Fruit fly (Drosophila melanogaster) whole organism, embryonic: ENCODE data around the gene mAcon1.

ENCODE experiments used
- Adf1 ChIP-seq: fragments of 200-800 bp; sonication (Bioruptor generic); IDR thresholded peaks from 2 replicates; pipeline ENCODE4 v1.3.6; 2022; ENCODE audit warnings: missing biosample characterization, missing genetic modification characterization
- Asciz ChIP-seq: fragments of 200-800 bp; sonication (Bioruptor generic); optimal IDR thresholded peaks from 2 replicates; lab custom pipeline; 2017; ENCODE audit warnings: missing biosample characterization, mild to moderate bottlenecking, missing genetic modification characterization, missing genetic modification reagents
- BEAF-32 ChIP-seq: fragments of 200-800 bp; sonication (Bioruptor generic); optimal IDR thresholded peaks from 3 replicates; lab custom pipeline; 2017; ENCODE audit warnings: missing biosample characterization, missing genetic modification characterization, mild to moderate bottlenecking, moderate library complexity, missing genetic modification reagents
- CG10274 ChIP-seq: fragments of 200-800 bp; sonication (Bioruptor generic); optimal IDR thresholded peaks from 3 replicates; lab custom pipeline; 2017; ENCODE audit warnings: missing biosample characterization, mild to moderate bottlenecking, missing genetic modification characterization
- CG11093 ChIP-seq: fragments of 200-800 bp; sonication (Bioruptor generic); IDR thresholded peaks from 3 replicates; pipeline ENCODE4 v1.3.6; 2022; ENCODE audit warnings: missing biosample characterization, missing genetic modification characterization
- CG13296 ChIP-seq: fragments of 200-800 bp; sonication (Bioruptor generic); optimal IDR thresholded peaks from 3 replicates; lab custom pipeline; 2018; ENCODE audit warnings: missing biosample characterization, mild to moderate bottlenecking, missing genetic modification characterization
- CG14441 ChIP-seq: fragments of 200-800 bp; sonication (Bioruptor generic); IDR thresholded peaks from 2 replicates; pipeline ENCODE4 v1.3.6; 2022; ENCODE audit warnings: missing biosample characterization, missing genetic modification characterization
- CG14667 ChIP-seq: fragments of 200-800 bp; sonication (Bioruptor generic); IDR thresholded peaks from 2 replicates; pipeline ENCODE4 v1.3.6; 2022; ENCODE audit warnings: missing biosample characterization, missing genetic modification characterization
- CG14965 ChIP-seq: fragments of 200-800 bp; sonication (Bioruptor generic); optimal IDR thresholded peaks from 2 replicates; lab custom pipeline; 2016; ENCODE audit warnings: missing biosample characterization, missing genetic modification characterization, borderline replicate concordance
- CG18764 ChIP-seq: fragments of 200-800 bp; sonication (Bioruptor generic); optimal IDR thresholded peaks from 3 replicates; lab custom pipeline; 2016; ENCODE audit warnings: missing biosample characterization, missing genetic modification characterization
- CG2120 ChIP-seq: fragments of 200-800 bp; sonication (Bioruptor generic); optimal IDR thresholded peaks from 3 replicates; lab custom pipeline; 2016; ENCODE audit warnings: missing biosample characterization, missing genetic modification characterization
- CG30020 ChIP-seq: fragments of 200-800 bp; optimal IDR thresholded peaks from 2 replicates; lab custom pipeline; 2019; ENCODE audit warnings: missing biosample characterization, mild to moderate bottlenecking, missing genetic modification characterization, moderate library complexity
- CG31224 ChIP-seq: fragments of 200-800 bp; sonication (Bioruptor generic); IDR thresholded peaks from 2 replicates; pipeline ENCODE4 v1.3.6; 2022; ENCODE audit warnings: missing biosample characterization, missing genetic modification characterization
- CG32772 ChIP-seq: fragments of 200-800 bp; sonication (Bioruptor generic); IDR thresholded peaks from 2 replicates; pipeline ENCODE4 v1.3.6; 2022; ENCODE audit warnings: missing biosample characterization, missing genetic modification characterization
- CG4854 ChIP-seq: fragments of 200-800 bp; sonication (Bioruptor generic); optimal IDR thresholded peaks from 2 replicates; lab custom pipeline; 2016; ENCODE audit warnings: missing biosample characterization, missing genetic modification characterization, inconsistent platforms
- CG5953 ChIP-seq: fragments of 200-800 bp; sonication (Bioruptor generic); IDR thresholded peaks from 2 replicates; pipeline ENCODE4 v1.3.6; 2022; ENCODE audit warnings: missing biosample characterization, missing genetic modification characterization
- CG6272 ChIP-seq: fragments of 200-800 bp; sonication (Bioruptor generic); IDR thresholded peaks from 2 replicates; pipeline ENCODE4 v1.3.6; 2022; ENCODE audit warnings: missing biosample characterization, missing genetic modification characterization
- CG6765 ChIP-seq: fragments of 200-800 bp; sonication (Bioruptor generic); optimal IDR thresholded peaks from 3 replicates; lab custom pipeline; 2017; ENCODE audit warnings: missing biosample characterization, mild to moderate bottlenecking, missing genetic modification characterization
- CG7271 ChIP-seq: fragments of 200-800 bp; sonication (Bioruptor generic); optimal IDR thresholded peaks from 2 replicates; lab custom pipeline; 2018; ENCODE audit warnings: missing biosample characterization, mild to moderate bottlenecking, missing genetic modification characterization, moderate library complexity
- CG9817 ChIP-seq: fragments of 200-800 bp; sonication (Bioruptor generic); optimal IDR thresholded peaks from 2 replicates; lab custom pipeline; 2018; ENCODE audit warnings: missing biosample characterization, mild to moderate bottlenecking, missing genetic modification characterization, moderate library complexity
- CHES-1-like ChIP-seq: fragments of 200-800 bp; sonication (Bioruptor generic); optimal IDR thresholded peaks from 2 replicates; lab custom pipeline; 2016; ENCODE audit warnings: missing biosample characterization, missing genetic modification characterization
- D ChIP-seq, 2 experiments: fragments of 200-800 bp in 1 of 2; fragments of >200 bp in 1 of 2; sonication (Bioruptor generic) in 1 of 2; optimal IDR thresholded peaks; 2 replicates in 1 of 2; 3 replicates in 1 of 2; lab custom pipeline; 2017; ENCODE audit warnings: mild to moderate bottlenecking in 1 of 2, missing biosample characterization in 1 of 2, missing genetic modification characterization in 1 of 2, missing genetic modification reagents in 1 of 2
- D19B ChIP-seq: fragments of 200-800 bp; sonication (Bioruptor generic); optimal IDR thresholded peaks from 2 replicates; lab custom pipeline; 2017; ENCODE audit warnings: missing biosample characterization, mild to moderate bottlenecking, missing genetic modification characterization
- Dfd ChIP-seq, 2 experiments: fragments of >200 bp; optimal IDR thresholded peaks; 2 replicates each; lab custom pipeline; 2017; ENCODE audit warnings: missing biosample characterization in 2 of 2, missing genetic modification characterization in 2 of 2
- Ets97D ChIP-seq: fragments of 200-800 bp; sonication (Bioruptor generic); optimal IDR thresholded peaks from 3 replicates; lab custom pipeline; 2016; ENCODE audit warnings: missing biosample characterization, missing genetic modification characterization
- Hey ChIP-seq: fragments of 200-800 bp; sonication (Bioruptor generic); optimal IDR thresholded peaks from 3 replicates; lab custom pipeline; 2018; ENCODE audit warnings: missing biosample characterization, mild to moderate bottlenecking, missing genetic modification characterization
- Kr ChIP-seq: fragments of 200-800 bp; sonication (Bioruptor generic); optimal IDR thresholded peaks from 2 replicates; lab custom pipeline; 2017; ENCODE audit warnings: missing biosample characterization, mild to moderate bottlenecking, missing genetic modification characterization
- Mes4 ChIP-seq: fragments of 200-800 bp; sonication (Bioruptor generic); optimal IDR thresholded peaks from 2 replicates; lab custom pipeline; 2016; ENCODE audit warnings: missing biosample characterization, missing genetic modification characterization
- Nf-YB ChIP-seq: fragments of 200-800 bp; sonication (Bioruptor generic); optimal IDR thresholded peaks from 3 replicates; lab custom pipeline; 2019; ENCODE audit warnings: missing biosample characterization, mild to moderate bottlenecking, missing genetic modification characterization, moderate library complexity
- Oaz ChIP-seq: fragments of 200-800 bp; sonication (Bioruptor generic); IDR thresholded peaks from 2 replicates; pipeline ENCODE4 v1.3.6; 2022; ENCODE audit warnings: missing biosample characterization, missing genetic modification characterization
- TFAM ChIP-seq: fragments of 200-800 bp; sonication (Bioruptor generic); optimal IDR thresholded peaks from 2 replicates; lab custom pipeline; 2017; ENCODE audit warnings: missing biosample characterization, missing genetic modification characterization, inconsistent platforms
- bowl ChIP-seq: fragments of 200-800 bp; sonication (Bioruptor generic); IDR thresholded peaks from 2 replicates; pipeline ENCODE4 v1.3.6; 2022; ENCODE audit warnings: missing biosample characterization, missing genetic modification characterization
- chn ChIP-seq: fragments of 200-800 bp; sonication (Bioruptor generic); optimal IDR thresholded peaks from 2 replicates; lab custom pipeline; 2016; ENCODE audit warnings: missing biosample characterization, missing genetic modification characterization
- dmrt11E ChIP-seq: fragments of 200-800 bp; sonication (Bioruptor generic); optimal IDR thresholded peaks from 3 replicates; lab custom pipeline; 2018; ENCODE audit warnings: missing biosample characterization, mild to moderate bottlenecking, missing genetic modification characterization, moderate library complexity
- ewg ChIP-seq: fragments of 200-800 bp; sonication (Bioruptor generic); optimal IDR thresholded peaks from 3 replicates; lab custom pipeline; 2017; ENCODE audit warnings: mild to moderate bottlenecking, missing biosample characterization, missing genetic modification reagents, missing genetic modification characterization
- fd102C ChIP-seq: fragments of 200-800 bp; sonication (Bioruptor generic); optimal IDR thresholded peaks from 2 replicates; lab custom pipeline; 2018; ENCODE audit warnings: missing biosample characterization, mild to moderate bottlenecking, missing genetic modification characterization, moderate library complexity
- gro ChIP-seq: fragments of 200-800 bp; sonication (Bioruptor generic); optimal IDR thresholded peaks from 2 replicates; lab custom pipeline; 2016; ENCODE audit warnings: missing biosample characterization, missing genetic modification characterization
- insv ChIP-seq, 2 experiments: fragments of 200-800 bp; sonication (Bioruptor generic); optimal IDR thresholded peaks; 3 replicates each; lab custom pipeline; 2016 to 2018; ENCODE audit warnings: missing biosample characterization in 2 of 2, missing genetic modification characterization in 2 of 2
- kni ChIP-seq: fragments of 200-800 bp; sonication (Bioruptor generic); optimal IDR thresholded peaks from 3 replicates; lab custom pipeline; 2017; ENCODE audit warnings: mild to moderate bottlenecking, missing biosample characterization, missing genetic modification reagents, missing genetic modification characterization
- oc ChIP-seq: fragments of 200-800 bp; sonication (Bioruptor generic); optimal IDR thresholded peaks from 2 replicates; lab custom pipeline; 2018; ENCODE audit warnings: missing biosample characterization, mild to moderate bottlenecking, missing genetic modification characterization, moderate library complexity
- org-1 ChIP-seq: fragments of 200-800 bp; sonication (Bioruptor generic); optimal IDR thresholded peaks from 2 replicates; lab custom pipeline; 2017; ENCODE audit warnings: missing biosample characterization, missing genetic modification characterization
- phol ChIP-seq: fragments of 200-800 bp; sonication (Bioruptor generic); optimal IDR thresholded peaks from 3 replicates; lab custom pipeline; 2018; ENCODE audit warnings: missing biosample characterization, mild to moderate bottlenecking, missing genetic modification characterization, moderate library complexity
- rib ChIP-seq: fragments of 200-800 bp; sonication (Bioruptor generic); IDR thresholded peaks from 2 replicates; pipeline ENCODE4 v1.3.6; 2022; ENCODE audit warnings: missing biosample characterization, missing genetic modification characterization
- row ChIP-seq: fragments of 200-800 bp; sonication (Bioruptor generic); IDR thresholded peaks from 3 replicates; pipeline ENCODE4 v1.3.6; 2022; ENCODE audit warnings: missing biosample characterization, missing genetic modification characterization
- sc ChIP-seq, 3 experiments: fragments of >200 bp in 2 of 3; fragments of 200-800 bp in 1 of 3; sonication (Bioruptor generic) in 1 of 3; optimal IDR thresholded peaks; 2 replicates in 2 of 3; 3 replicates in 1 of 3; lab custom pipeline; 2017; ENCODE audit warnings: mild to moderate bottlenecking in 1 of 3, missing biosample characterization in 1 of 3, missing genetic modification characterization in 1 of 3, missing genetic modification reagents in 1 of 3
- sens-2 ChIP-seq: fragments of 200-800 bp; sonication (Bioruptor generic); IDR thresholded peaks from 2 replicates; pipeline ENCODE4 v1.3.6; 2022; ENCODE audit warnings: missing biosample characterization, missing genetic modification characterization
- slp2 ChIP-seq: fragments of 200-800 bp; sonication (Bioruptor generic); optimal IDR thresholded peaks from 2 replicates; lab custom pipeline; 2016; ENCODE audit warnings: missing biosample characterization, missing genetic modification characterization
- sr ChIP-seq: fragments of 200-800 bp; sonication (Bioruptor generic); IDR thresholded peaks from 3 replicates; pipeline ENCODE4 v1.3.6; 2022; ENCODE audit warnings: missing biosample characterization, missing genetic modification characterization
- ssp ChIP-seq: fragments of 200-800 bp; sonication (Bioruptor generic); IDR thresholded peaks from 2 replicates; pipeline ENCODE4 v1.3.6; 2022; ENCODE audit warnings: missing biosample characterization, missing genetic modification characterization
- vnd ChIP-seq: fragments of 200-800 bp; sonication (Bioruptor generic); IDR thresholded peaks from 3 replicates; pipeline ENCODE4 v1.3.6; 2022; ENCODE audit warnings: missing biosample characterization, missing genetic modification characterization; ENCODE audit not compliant: partially characterized antibody

mAcon1 gene

dm6 chr2L:21163311-21163842, 5.0 kb upstream of the mAcon1 start, which contains the start of gene Noc2 (continued):
- TF ChIP-seq CG30020 (tag; lab: Kevin White, UChicago) (peak; percentile 45), CG10274 (GFP tag; lab: Kevin White, UChicago) (no peak), sc (optimal IDR thresholded peaks at IDR 0.05; lab: Kevin White, UChicago) (no peak), sc (GFP tag; optimal IDR thresholded peaks at IDR 0.05; lab: Kevin White, UChicago) (peak; percentile 6), Oaz (GFP tag; lab: Robert Waterston, UW) (no peak), CG5953 (GFP tag; lab: Robert Waterston, UW) (no peak), CG6272 (peak; percentile 48), gro (GFP tag; lab: Kevin White, UChicago) (no peak), vnd (GFP tag; lab: Robert Waterston, UW) (no peak), CG4854 (GFP tag; lab: Kevin White, UChicago) (no peak), slp2 (GFP tag; lab: Kevin White, UChicago) (no peak), sr (GFP tag; lab: Robert Waterston, UW) (no peak), Dfd (GFP tag; optimal IDR thresholded peaks at IDR 0.05; lab: Kevin White, UChicago) (no peak), phol (tag; lab: Kevin White, UChicago) (peak; percentile 66), CHES-1-like (GFP tag; lab: Kevin White, UChicago) (peak; percentile 21), CG14667 (GFP tag; lab: Robert Waterston, UW) (peak; percentile 43), kni (GFP tag; lab: Kevin White, UChicago) (no peak), dmrt11E (tag; lab: Kevin White, UChicago) (peak; percentile 36), D19B (GFP tag; lab: Kevin White, UChicago) (no peak), CG6765 (GFP tag; lab: Kevin White, UChicago) (peak; percentile 53), Mes4 (no peak), CG31224 (GFP tag; lab: Robert Waterston, UW) (no peak), sens-2 (GFP tag; lab: Robert Waterston, UW) (no peak), chn (GFP tag; lab: Kevin White, UChicago) (peak; percentile 36), ssp (GFP tag; lab: Robert Waterston, UW) (peak; percentile 28; the same call in 1 of the 2 replicates), rib (GFP tag; lab: Robert Waterston, UW) (no peak), Hey (tag; lab: Kevin White, UChicago) (no peak), BEAF-32 (GFP tag; lab: Kevin White, UChicago) (peak; percentile 23), fd102C (no peak), CG11093 (GFP tag; lab: Robert Waterston, UW) (peak; percentile 62; the same call in 1 of the 3 replicates), insv (GFP tag; optimal IDR thresholded peaks at IDR 0.05; lab: Kevin White, UChicago) (no peak), CG7271 (tag; lab: Kevin White, UChicago) (no peak), TFAM (GFP tag; lab: Kevin White, UChicago) (no peak), org-1 (GFP tag; lab: Kevin White, UChicago) (no peak), Adf1 (no peak), Asciz (GFP tag; lab: Kevin White, UChicago) (no peak), Nf-YB (no peak), D (optimal IDR thresholded peaks at IDR 0.05; lab: Kevin White, UChicago) (no peak), D (GFP tag; optimal IDR thresholded peaks at IDR 0.05; lab: Kevin White, UChicago) (peak; percentile 29), CG13296 (GFP tag; lab: Kevin White, UChicago) (peak; percentile 21), bowl (GFP tag; lab: Robert Waterston, UW) (no peak), ewg (peak; percentile 21), CG14441 (peak; percentile 62), CG14965 (no peak), CG18764 (peak; percentile 21), row (peak; percentile 70), Kr (GFP tag; lab: Kevin White, UChicago) (no peak), Ets97D (GFP tag; lab: Kevin White, UChicago) (peak; percentile 30), oc (tag; lab: Kevin White, UChicago) (no peak), CG32772 (GFP tag; lab: Robert Waterston, UW) (peak; percentile 35; the same call in 1 of the 2 replicates), CG9817 (peak; percentile 49), CG2120 (GFP tag; lab: Kevin White, UChicago) (peak; percentile 58)
